Worm (Caenorhabditis elegans) whole organism, L4 larva: Measurements from ENCODE around the gene mcu-1.

ENCODE experiments used
- F10B5.3 ChIP-seq: sonication (generic microtip); optimal IDR thresholded peaks from 2 replicates; lab custom pipeline; 2016; ENCODE audit warnings: mild to moderate bottlenecking, missing genetic modification characterization, missing compliant biosample characterization
- R02D3.7 ChIP-seq: fragments of 150-350 bp; sonication (generic microtip); optimal IDR thresholded peaks from 3 replicates; lab custom pipeline; 2014; ENCODE audit warnings: missing biosample characterization, missing genetic modification characterization
- T26A8.4 ChIP-seq: fragments of 200-800 bp; sonication (Bioruptor generic); IDR thresholded peaks from 2 replicates; pipeline ENCODE4 v1.3.6; 2022; ENCODE audit warnings: missing genetic modification characterization, missing compliant biosample characterization
- ZK337.2 ChIP-seq: fragments of 200-800 bp; sonication (Bioruptor generic); IDR thresholded peaks from 2 replicates; pipeline ENCODE4 v1.3.6; 2022; ENCODE audit warnings: missing genetic modification reagents, missing genetic modification characterization, missing compliant biosample characterization
- ZK546.5 ChIP-seq, 2 experiments: sonication (generic microtip); optimal IDR thresholded peaks; 2 replicates each; lab custom pipeline; 2017; ENCODE audit warnings: missing biosample characterization in 2 of 2, missing genetic modification characterization in 2 of 2
- aha-1 ChIP-seq: fragments of 150-350 bp; peaks from one replicate; lab custom pipeline; 2014; ENCODE audit warnings: missing biosample characterization, missing genetic modification characterization
- ceh-28 ChIP-seq: fragments of 150-350 bp; optimal IDR thresholded peaks from 2 replicates; lab custom pipeline; 2014; ENCODE audit warnings: missing biosample characterization, missing genetic modification reagents, missing genetic modification characterization
- ceh-44 ChIP-seq: fragments of 200-800 bp; sonication (Bioruptor generic); IDR thresholded peaks from 2 replicates; pipeline ENCODE4 v1.3.6; 2022; ENCODE audit warnings: missing genetic modification reagents, missing genetic modification characterization, missing compliant biosample characterization
- ceh-62 ChIP-seq: sonication (generic microtip); optimal IDR thresholded peaks from 2 replicates; lab custom pipeline; 2017; ENCODE audit warnings: missing biosample characterization, missing genetic modification characterization
- daf-12 ChIP-seq: fragments of 150-350 bp; optimal IDR thresholded peaks from 2 replicates; lab custom pipeline; 2014; ENCODE audit warnings: missing biosample characterization, missing genetic modification reagents, missing genetic modification characterization
- daf-19 ChIP-seq: fragments of 200-800 bp; sonication (Bioruptor generic); conservative IDR thresholded peaks from 2 replicates; pipeline ENCODE4 v1.3.6; 2022; ENCODE audit warnings: missing genetic modification characterization, missing compliant biosample characterization
- egl-43 ChIP-seq: fragments of 200-800 bp; sonication (Bioruptor generic); IDR thresholded peaks from 2 replicates; pipeline ENCODE4 v1.3.6; 2022; ENCODE audit warnings: missing genetic modification reagents, missing genetic modification characterization, missing compliant biosample characterization
- fos-1 ChIP-seq: fragments of 150-350 bp; optimal IDR thresholded peaks from 2 replicates; lab custom pipeline; 2014; ENCODE audit warnings: missing biosample characterization, missing genetic modification characterization
- hlh-11 ChIP-seq: fragments of 200-800 bp; sonication (Bioruptor generic); optimal IDR thresholded peaks from 2 replicates; lab custom pipeline; 2018; ENCODE audit warnings: mild to moderate bottlenecking, missing genetic modification characterization, missing compliant biosample characterization
- hlh-30 ChIP-seq: sonication (generic microtip); optimal IDR thresholded peaks from 2 replicates; lab custom pipeline; 2017; ENCODE audit warnings: antibody characterized with exemption, mild to moderate bottlenecking, missing genetic modification characterization, missing compliant biosample characterization; ENCODE audit not compliant: insufficient read depth
- hmg-1.1 ChIP-seq: fragments of 200-800 bp; sonication (Bioruptor generic); IDR thresholded peaks from 2 replicates; pipeline ENCODE4 v1.3.6; 2022; ENCODE audit warnings: missing genetic modification reagents, missing genetic modification characterization, missing compliant biosample characterization
- lin-15B ChIP-seq: fragments of 150-350 bp; sonication (generic microtip); optimal IDR thresholded peaks from 3 replicates; lab custom pipeline; 2014; ENCODE audit warnings: missing biosample characterization, missing genetic modification characterization
- lin-29 ChIP-seq: fragments of 200-800 bp; sonication (Bioruptor generic); IDR thresholded peaks from 2 replicates; pipeline ENCODE4 v1.3.6; 2022; ENCODE audit warnings: missing genetic modification reagents, missing genetic modification characterization, missing compliant biosample characterization
- lin-39 ChIP-seq: fragments of 150-350 bp; optimal IDR thresholded peaks from 2 replicates; lab custom pipeline; 2014; ENCODE audit warnings: missing biosample characterization, missing genetic modification reagents, missing genetic modification characterization
- lir-3 ChIP-seq: sonication (generic microtip); optimal IDR thresholded peaks from 2 replicates; lab custom pipeline; 2016; ENCODE audit warnings: mild to moderate bottlenecking, missing genetic modification characterization, missing compliant biosample characterization
- madf-9 ChIP-seq: fragments of 200-800 bp; sonication (Bioruptor generic); conservative IDR thresholded peaks from 2 replicates; pipeline ENCODE4 v1.3.6; 2022; ENCODE audit warnings: missing genetic modification reagents, missing genetic modification characterization, missing compliant biosample characterization
- mxl-2 ChIP-seq: fragments of 200-800 bp; sonication (Bioruptor generic); conservative IDR thresholded peaks from 2 replicates; pipeline ENCODE4 v1.3.6; 2022; ENCODE audit warnings: missing genetic modification reagents, missing genetic modification characterization, missing compliant biosample characterization
- mxl-3 ChIP-seq: fragments of 200-800 bp; sonication (Bioruptor generic); optimal IDR thresholded peaks from 2 replicates; lab custom pipeline; 2018; ENCODE audit warnings: mild to moderate bottlenecking, missing genetic modification characterization, missing compliant biosample characterization
- nhr-10 ChIP-seq: fragments of 150-350 bp; optimal IDR thresholded peaks from 2 replicates; lab custom pipeline; 2014; ENCODE audit warnings: missing biosample characterization, missing genetic modification characterization
- nhr-11 ChIP-seq: fragments of 150-350 bp; optimal IDR thresholded peaks from 2 replicates; lab custom pipeline; 2014; ENCODE audit warnings: missing biosample characterization, missing genetic modification characterization
- nhr-25 ChIP-seq: sonication (generic microtip); optimal IDR thresholded peaks from 2 replicates; lab custom pipeline; 2017; ENCODE audit warnings: missing genetic modification characterization, mild to moderate bottlenecking, missing compliant biosample characterization, antibody characterized with exemption, moderate library complexity, borderline replicate concordance; ENCODE audit not compliant: insufficient read depth
- nhr-6 ChIP-seq: fragments of 150-350 bp; optimal IDR thresholded peaks from 2 replicates; lab custom pipeline; 2014; ENCODE audit warnings: missing biosample characterization, missing genetic modification characterization
- pha-4 ChIP-seq, 2 experiments: fragments of 150-350 bp in 1 of 2; fragments of 200-800 bp in 1 of 2; sonication (Bioruptor generic) in 1 of 2; IDR thresholded peaks in 1 of 2; optimal IDR thresholded peaks in 1 of 2; 2 replicates each; pipeline versions ENCODE4 v1.3.6 to Lab custom; 2014 to 2022; ENCODE audit warnings: missing genetic modification characterization in 2 of 2, missing genetic modification reagents in 2 of 2, missing biosample characterization in 1 of 2, missing compliant biosample characterization in 1 of 2
- sdz-12 ChIP-seq: fragments of 200-800 bp; sonication (Bioruptor generic); optimal IDR thresholded peaks from 2 replicates; lab custom pipeline; 2018; ENCODE audit warnings: mild to moderate bottlenecking, missing genetic modification characterization, missing compliant biosample characterization
- set-16 ChIP-seq: fragments of 200-800 bp; sonication (Bioruptor generic); IDR thresholded peaks from 2 replicates; pipeline ENCODE4 v1.3.6; 2022; ENCODE audit warnings: missing genetic modification reagents, missing genetic modification characterization, missing compliant biosample characterization
- skn-1 ChIP-seq: fragments of 150-350 bp; optimal IDR thresholded peaks from 2 replicates; lab custom pipeline; 2014; ENCODE audit warnings: missing biosample characterization, missing genetic modification characterization
- snpc-1.2 ChIP-seq: fragments of 200-800 bp; sonication (Bioruptor generic); IDR thresholded peaks from 2 replicates; pipeline ENCODE4 v1.3.6; 2022; ENCODE audit warnings: missing genetic modification reagents, missing genetic modification characterization, missing compliant biosample characterization
- snpc-4 ChIP-seq: fragments of 150-350 bp; optimal IDR thresholded peaks from 2 replicates; lab custom pipeline; 2014; ENCODE audit warnings: missing biosample characterization, missing genetic modification characterization
- spr-1 ChIP-seq: sonication (generic microtip); optimal IDR thresholded peaks from 2 replicates; lab custom pipeline; 2016; ENCODE audit warnings: mild to moderate bottlenecking, missing genetic modification characterization, missing compliant biosample characterization
- tag-97 ChIP-seq: fragments of 200-800 bp; sonication (Bioruptor generic); IDR thresholded peaks from 2 replicates; pipeline ENCODE4 v1.3.6; 2022; ENCODE audit warnings: missing genetic modification characterization, missing compliant biosample characterization
- unc-62 ChIP-seq, 3 experiments: fragments of 150-350 bp in 1 of 3; sonication (generic microtip); optimal IDR thresholded peaks in 2 of 3; peaks in 1 of 3; 1 replicate in 1 of 3; 2 replicates in 2 of 3; lab custom pipeline; 2014 to 2017; ENCODE audit warnings: missing biosample characterization in 3 of 3, missing genetic modification characterization in 3 of 3, missing genetic modification reagents in 3 of 3, missing genotype in 1 of 3

Gene mcu-1

DNA sequence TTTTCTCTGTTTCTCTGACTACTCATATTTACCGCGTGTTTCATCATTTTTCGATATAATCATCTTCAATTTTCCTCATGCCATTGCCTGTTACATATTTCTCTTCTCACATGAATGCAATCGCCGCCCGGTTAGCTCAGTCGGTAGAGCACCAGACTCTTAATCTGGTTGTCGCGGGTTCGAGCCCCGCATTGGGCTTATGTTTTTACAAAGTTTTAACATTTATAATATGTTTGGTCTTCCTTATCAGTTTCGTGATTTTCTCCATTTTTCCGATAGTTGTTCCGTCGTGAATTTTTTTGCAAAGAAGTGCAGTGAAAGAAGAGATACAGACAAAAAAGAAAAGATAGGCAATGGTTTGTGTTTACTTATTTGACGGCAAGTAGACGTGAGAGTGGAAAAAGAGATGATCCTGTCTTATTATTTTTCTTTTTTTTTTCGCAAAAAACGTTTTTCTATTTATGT is 28.0 kb upstream of the mcu-1 start (continued):
- TF ChIP-seq tag-97 (GFP tag; lab: Robert Waterston, UW) (no peak), nhr-11 (tag; lab: Kevin White, UChicago) (peak; percentile 79), skn-1 (tag; lab: Kevin White, UChicago) (no peak), lir-3 (tag; lab: Kevin White, UChicago) (peak; percentile 70), lin-15B (tag; lab: Kevin White, UChicago) (no peak), madf-9 (GFP tag; lab: Robert Waterston, UW) (peak; percentile 90), snpc-4 (peak; percentile 2), ZK337.2 (GFP tag; lab: Robert Waterston, UW) (0 out of 2 replicates have a peak, but pooled peaks have one; percentile 58), daf-19 (GFP tag; lab: Robert Waterston, UW) (peak; percentile 82), pha-4 (GFP tag; IDR thresholded peaks at IDR 0.05; lab: Robert Waterston, UW) (peak; percentile 94), pha-4 (tag; optimal IDR thresholded peaks at IDR 0.05; lab: Kevin White, UChicago) (peak; percentile 63), egl-43 (GFP tag; lab: Robert Waterston, UW) (peak; percentile 92), nhr-10 (tag; lab: Kevin White, UChicago) (peak; percentile 48), lin-29 (GFP tag; lab: Robert Waterston, UW) (peak; percentile 68; the same call in 1 of the 2 replicates), unc-62 (GFP tag; optimal IDR thresholded peaks at IDR 0.05 in 1 of 2; lab: Kevin White, UChicago) (no peak), unc-62 (tag; optimal IDR thresholded peaks at IDR 0.05; lab: Kevin White, UChicago) (no peak), fos-1 (tag; lab: Kevin White, UChicago) (no peak), mxl-3 (GFP tag; lab: Kevin White, UChicago) (peak; percentile 90), nhr-6 (tag; lab: Kevin White, UChicago) (peak; percentile 38), snpc-1.2 (GFP tag; lab: Robert Waterston, UW) (peak; percentile 98), hlh-11 (tag; lab: Kevin White, UChicago) (peak; percentile 89), hmg-1.1 (GFP tag; lab: Robert Waterston, UW) (peak; percentile 86), ceh-28 (tag; lab: Kevin White, UChicago) (no peak), T26A8.4 (GFP tag; lab: Robert Waterston, UW) (peak; percentile 84), R02D3.7 (tag; lab: Kevin White, UChicago) (peak; percentile 14), sdz-12 (GFP tag; lab: Kevin White, UChicago) (peak; percentile 37), ceh-44 (peak; percentile 92), set-16 (GFP tag; lab: Robert Waterston, UW) (no peak), ZK546.5 (tag; optimal IDR thresholded peaks at IDR 0.05; lab: Kevin White, UChicago) (no peak), mxl-2 (GFP tag; lab: Robert Waterston, UW) (peak; percentile 50; the same call in 1 of the 2 replicates), daf-12 (tag; lab: Kevin White, UChicago) (no peak), nhr-25 (tag; lab: Kevin White, UChicago) (peak; percentile 92), aha-1 (tag; lab: Kevin White, UChicago) (peak; percentile 87), lin-39 (tag; lab: Kevin White, UChicago) (no peak), F10B5.3 (tag; lab: Kevin White, UChicago) (peak; percentile 47), hlh-30 (peak; percentile 90)

DNA sequence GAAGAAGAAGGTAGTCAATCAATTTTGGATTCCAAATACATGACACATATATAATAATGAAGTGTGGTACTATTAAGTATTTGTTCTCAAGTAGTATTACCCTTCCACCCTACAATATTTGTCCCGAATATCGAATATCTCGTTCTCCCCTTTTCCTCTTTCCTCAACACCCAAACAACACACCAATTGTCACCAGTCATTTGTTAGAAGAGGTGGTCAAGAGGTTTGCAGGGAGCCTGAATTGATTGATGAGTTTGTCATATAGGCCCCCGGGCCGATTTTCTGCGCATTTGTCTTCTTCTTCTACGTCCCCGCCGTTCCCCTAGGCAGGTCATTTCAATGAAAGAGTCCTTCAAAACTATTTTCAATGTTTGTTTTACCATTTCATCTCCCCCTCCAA is 25.3 kb upstream of the mcu-1 start:
- no peak for TF ChIP-seq ceh-28 (tag; lab: Kevin White, UChicago)
- TF ChIP-seq daf-19 (GFP tag; lab: Robert Waterston, UW) = 0 out of 2 replicates have a peak, but pooled peaks have one; percentile 23
- no peak for TF ChIP-seq spr-1
- no peak for TF ChIP-seq ceh-62
